Fruit fly (Drosophila melanogaster) whole organism, embryonic: ENCODE data around the gene CG6749.

ENCODE experiments used
- CG11247 ChIP-seq: fragments of 200-800 bp; sonication (Bioruptor generic); IDR thresholded peaks from 2 replicates; pipeline ENCODE4 v1.3.6; 2022; ENCODE audit warnings: missing biosample characterization, missing genetic modification characterization
- CG11398 ChIP-seq: fragments of 200-800 bp; sonication (Bioruptor generic); optimal IDR thresholded peaks from 2 replicates; lab custom pipeline; 2016; ENCODE audit warnings: missing biosample characterization, missing genetic modification characterization
- CG12391 ChIP-seq: fragments of 200-800 bp; sonication (Bioruptor generic); optimal IDR thresholded peaks from 3 replicates; lab custom pipeline; 2018; ENCODE audit warnings: missing biosample characterization, mild to moderate bottlenecking, missing genetic modification characterization, moderate library complexity
- CG12942 ChIP-seq: fragments of 200-800 bp; sonication (Bioruptor generic); optimal IDR thresholded peaks from 3 replicates; lab custom pipeline; 2016; ENCODE audit warnings: missing biosample characterization, missing genetic modification characterization
- CG14667 ChIP-seq: fragments of 200-800 bp; sonication (Bioruptor generic); IDR thresholded peaks from 2 replicates; pipeline ENCODE4 v1.3.6; 2022; ENCODE audit warnings: missing biosample characterization, missing genetic modification characterization
- CG1603 ChIP-seq: fragments of 200-800 bp; sonication (Bioruptor generic); optimal IDR thresholded peaks from 2 replicates; lab custom pipeline; 2019; ENCODE audit warnings: missing biosample characterization, mild to moderate bottlenecking, missing genetic modification characterization, moderate library complexity
- CG17612 ChIP-seq: fragments of 200-800 bp; sonication (Bioruptor generic); IDR thresholded peaks from 2 replicates; pipeline ENCODE4 v1.3.6; 2022; ENCODE audit warnings: missing biosample characterization, missing genetic modification characterization
- CG17829 ChIP-seq: fragments of 200-800 bp; optimal IDR thresholded peaks from 2 replicates; lab custom pipeline; 2019; ENCODE audit warnings: missing biosample characterization, mild to moderate bottlenecking, missing genetic modification characterization, moderate library complexity
- CG30403 ChIP-seq: fragments of 200-800 bp; sonication (Bioruptor generic); optimal IDR thresholded peaks from 3 replicates; lab custom pipeline; 2016; ENCODE audit warnings: missing biosample characterization, missing genetic modification characterization
- CG32767 ChIP-seq: fragments of 200-800 bp; sonication (Bioruptor generic); IDR thresholded peaks from 2 replicates; pipeline ENCODE4 v1.3.6; 2022; ENCODE audit warnings: missing biosample characterization, missing genetic modification characterization
- CG34376 ChIP-seq: fragments of 200-800 bp; sonication (Bioruptor generic); optimal IDR thresholded peaks from 2 replicates; lab custom pipeline; 2018; ENCODE audit warnings: missing biosample characterization, mild to moderate bottlenecking, missing genetic modification characterization
- CG3995 ChIP-seq: fragments of 200-800 bp; sonication (Bioruptor generic); optimal IDR thresholded peaks from 3 replicates; lab custom pipeline; 2016; ENCODE audit warnings: missing biosample characterization, missing genetic modification characterization
- CG42726 ChIP-seq: fragments of 200-800 bp; sonication (Bioruptor generic); IDR thresholded peaks from 2 replicates; pipeline ENCODE4 v1.3.6; 2022; ENCODE audit warnings: missing biosample characterization, missing genetic modification characterization; ENCODE audit not compliant: partially characterized antibody
- CG4820 ChIP-seq: fragments of 200-800 bp; sonication (Bioruptor generic); optimal IDR thresholded peaks from 3 replicates; lab custom pipeline; 2016; ENCODE audit warnings: missing biosample characterization, missing genetic modification characterization
- CG7745 ChIP-seq: fragments of 200-800 bp; sonication (Bioruptor generic); optimal IDR thresholded peaks from 2 replicates; lab custom pipeline; 2018; ENCODE audit warnings: missing biosample characterization, mild to moderate bottlenecking, missing genetic modification characterization, moderate library complexity
- CG7963 ChIP-seq: fragments of 200-800 bp; sonication (Bioruptor generic); IDR thresholded peaks from 3 replicates; pipeline ENCODE4 v1.3.6; 2022; ENCODE audit warnings: missing biosample characterization, missing genetic modification characterization; ENCODE audit not compliant: partially characterized antibody
- CG8765 ChIP-seq: fragments of 200-800 bp; sonication (Bioruptor generic); IDR thresholded peaks from 2 replicates; pipeline ENCODE4 v1.3.6; 2022; ENCODE audit warnings: missing biosample characterization, missing genetic modification characterization
- CG9437 ChIP-seq: fragments of 200-800 bp; sonication (Bioruptor generic); optimal IDR thresholded peaks from 2 replicates; lab custom pipeline; 2018; ENCODE audit warnings: missing biosample characterization, mild to moderate bottlenecking, missing genetic modification characterization
- CG9817 ChIP-seq: fragments of 200-800 bp; sonication (Bioruptor generic); optimal IDR thresholded peaks from 2 replicates; lab custom pipeline; 2018; ENCODE audit warnings: missing biosample characterization, mild to moderate bottlenecking, missing genetic modification characterization, moderate library complexity
- CG9932 ChIP-seq: fragments of 200-800 bp; sonication (Bioruptor generic); IDR thresholded peaks from 2 replicates; pipeline ENCODE4 v1.3.6; 2022; ENCODE audit warnings: missing biosample characterization, missing genetic modification characterization
- Chrac-16 ChIP-seq: fragments of 200-800 bp; sonication (Bioruptor generic); optimal IDR thresholded peaks from 3 replicates; lab custom pipeline; 2016; ENCODE audit warnings: missing biosample characterization, missing genetic modification characterization
- Doc3 ChIP-seq: fragments of 200-800 bp; sonication (Bioruptor generic); IDR thresholded peaks from 3 replicates; pipeline ENCODE4 v1.3.6; 2022; ENCODE audit warnings: missing biosample characterization, missing genetic modification characterization; ENCODE audit not compliant: partially characterized antibody
- Ets97D ChIP-seq: fragments of 200-800 bp; sonication (Bioruptor generic); optimal IDR thresholded peaks from 3 replicates; lab custom pipeline; 2016; ENCODE audit warnings: missing biosample characterization, missing genetic modification characterization
- Fer2 ChIP-seq: fragments of 200-800 bp; sonication (Bioruptor generic); optimal IDR thresholded peaks from 2 replicates; lab custom pipeline; 2018; ENCODE audit warnings: missing biosample characterization, mild to moderate bottlenecking, missing genetic modification characterization, moderate library complexity
- HLH3B ChIP-seq: fragments of 200-800 bp; sonication (Bioruptor generic); IDR thresholded peaks from 2 replicates; pipeline ENCODE4 v1.3.6; 2022; ENCODE audit warnings: missing biosample characterization, missing genetic modification characterization
- HLH4C ChIP-seq: fragments of 200-800 bp; sonication (Bioruptor generic); IDR thresholded peaks from 3 replicates; pipeline ENCODE4 v1.3.6; 2022; ENCODE audit warnings: missing biosample characterization, missing genetic modification characterization; ENCODE audit not compliant: partially characterized antibody
- HLH54F ChIP-seq: fragments of 200-800 bp; sonication (Bioruptor generic); optimal IDR thresholded peaks from 3 replicates; lab custom pipeline; 2016; ENCODE audit warnings: missing biosample characterization, missing genetic modification characterization
- HLHmδ ChIP-seq: fragments of 200-800 bp; sonication (Bioruptor generic); optimal IDR thresholded peaks from 2 replicates; lab custom pipeline; 2018; ENCODE audit warnings: missing biosample characterization, mild to moderate bottlenecking, missing genetic modification characterization, moderate library complexity
- HmgD ChIP-seq: fragments of 200-800 bp; sonication (Bioruptor generic); optimal IDR thresholded peaks from 3 replicates; lab custom pipeline; 2016; ENCODE audit warnings: missing biosample characterization, missing genetic modification characterization
- HmgZ ChIP-seq: fragments of 200-800 bp; sonication (Bioruptor generic); optimal IDR thresholded peaks from 2 replicates; lab custom pipeline; 2018; ENCODE audit warnings: missing biosample characterization, mild to moderate bottlenecking, missing genetic modification characterization
- Hr39 ChIP-seq: fragments of >200 bp; optimal IDR thresholded peaks from 2 replicates; lab custom pipeline; 2017
- MESR4 ChIP-seq: fragments of 200-800 bp; sonication (Bioruptor generic); optimal IDR thresholded peaks from 2 replicates; lab custom pipeline; 2018; ENCODE audit warnings: missing biosample characterization, mild to moderate bottlenecking, missing genetic modification characterization, moderate library complexity
- Pdp1 ChIP-seq, 2 experiments: fragments of 200-800 bp; sonication (Bioruptor generic); optimal IDR thresholded peaks; 3 replicates each; lab custom pipeline; 2016; ENCODE audit warnings: missing biosample characterization in 2 of 2, missing genetic modification characterization in 2 of 2, mild to moderate bottlenecking in 1 of 2, moderate library complexity in 1 of 2
- Six4 ChIP-seq: fragments of 200-800 bp; sonication (Bioruptor generic); optimal IDR thresholded peaks from 2 replicates; lab custom pipeline; 2016; ENCODE audit warnings: missing biosample characterization, missing genetic modification characterization
- Xbp1 ChIP-seq: fragments of 200-800 bp; sonication (Bioruptor generic); optimal IDR thresholded peaks from 3 replicates; lab custom pipeline; 2016; ENCODE audit warnings: missing biosample characterization, mild to moderate bottlenecking, missing genetic modification characterization
- ac ChIP-seq: fragments of 200-800 bp; sonication (Bioruptor generic); optimal IDR thresholded peaks from 3 replicates; lab custom pipeline; 2017; ENCODE audit warnings: missing biosample characterization, mild to moderate bottlenecking, missing genetic modification characterization
- dan ChIP-seq: fragments of 200-800 bp; sonication (Bioruptor generic); IDR thresholded peaks from 2 replicates; pipeline ENCODE4 v1.3.6; 2022; ENCODE audit warnings: missing biosample characterization, missing genetic modification characterization
- ftz-f1 ChIP-seq: fragments of 200-800 bp; sonication (Bioruptor generic); optimal IDR thresholded peaks from 2 replicates; lab custom pipeline; 2016; ENCODE audit warnings: missing biosample characterization, missing genetic modification characterization
- gem ChIP-seq: fragments of 200-800 bp; sonication (Bioruptor generic); optimal IDR thresholded peaks from 2 replicates; lab custom pipeline; 2019; ENCODE audit warnings: missing biosample characterization, mild to moderate bottlenecking, missing genetic modification characterization, moderate library complexity
- gfzf ChIP-seq: fragments of 200-800 bp; sonication (Bioruptor generic); optimal IDR thresholded peaks from 2 replicates; lab custom pipeline; 2016; ENCODE audit warnings: missing biosample characterization, mild to moderate bottlenecking, missing genetic modification characterization, moderate library complexity
- gsb-n ChIP-seq: fragments of 200-800 bp; sonication (Bioruptor generic); optimal IDR thresholded peaks from 3 replicates; lab custom pipeline; 2018; ENCODE audit warnings: missing biosample characterization, mild to moderate bottlenecking, missing genetic modification characterization
- kay ChIP-seq: fragments of 200-800 bp; sonication (Bioruptor generic); optimal IDR thresholded peaks from 2 replicates; lab custom pipeline; 2016; ENCODE audit warnings: missing biosample characterization, missing genetic modification characterization
- knrl ChIP-seq: fragments of 200-800 bp; sonication (Bioruptor generic); IDR thresholded peaks from 3 replicates; pipeline ENCODE4 v1.3.6; 2022; ENCODE audit warnings: missing biosample characterization, missing genetic modification characterization; ENCODE audit not compliant: partially characterized antibody
- lbe ChIP-seq: fragments of 200-800 bp; sonication (Bioruptor generic); optimal IDR thresholded peaks from 2 replicates; lab custom pipeline; 2016; ENCODE audit warnings: missing biosample characterization, mild to moderate bottlenecking, missing genetic modification characterization
- pum ChIP-seq: fragments of 200-800 bp; sonication (Bioruptor generic); optimal IDR thresholded peaks from 2 replicates; lab custom pipeline; 2016; ENCODE audit warnings: missing biosample characterization, missing genetic modification characterization
- shn ChIP-seq: fragments of 200-800 bp; sonication (Bioruptor generic); optimal IDR thresholded peaks from 3 replicates; lab custom pipeline; 2016; ENCODE audit warnings: missing biosample characterization, missing genetic modification characterization
- slbo ChIP-seq: fragments of 200-800 bp; sonication (Bioruptor generic); IDR thresholded peaks from 2 replicates; pipeline ENCODE4 v1.3.6; 2022; ENCODE audit warnings: missing biosample characterization, missing genetic modification characterization
- sob ChIP-seq: fragments of 200-800 bp; sonication (Bioruptor generic); IDR thresholded peaks from 2 replicates; pipeline ENCODE4 v1.3.6; 2022; ENCODE audit warnings: missing biosample characterization, missing genetic modification characterization
- trh ChIP-seq: fragments of 200-800 bp; sonication (Bioruptor generic); optimal IDR thresholded peaks from 2 replicates; lab custom pipeline; 2016; ENCODE audit warnings: missing biosample characterization, missing genetic modification characterization
- zen2 ChIP-seq: fragments of 200-800 bp; sonication (Bioruptor generic); IDR thresholded peaks from 3 replicates; pipeline ENCODE4 v1.3.6; 2022; ENCODE audit warnings: missing biosample characterization, missing genetic modification characterization; ENCODE audit not compliant: partially characterized antibody

The CG6749 gene

DNA sequence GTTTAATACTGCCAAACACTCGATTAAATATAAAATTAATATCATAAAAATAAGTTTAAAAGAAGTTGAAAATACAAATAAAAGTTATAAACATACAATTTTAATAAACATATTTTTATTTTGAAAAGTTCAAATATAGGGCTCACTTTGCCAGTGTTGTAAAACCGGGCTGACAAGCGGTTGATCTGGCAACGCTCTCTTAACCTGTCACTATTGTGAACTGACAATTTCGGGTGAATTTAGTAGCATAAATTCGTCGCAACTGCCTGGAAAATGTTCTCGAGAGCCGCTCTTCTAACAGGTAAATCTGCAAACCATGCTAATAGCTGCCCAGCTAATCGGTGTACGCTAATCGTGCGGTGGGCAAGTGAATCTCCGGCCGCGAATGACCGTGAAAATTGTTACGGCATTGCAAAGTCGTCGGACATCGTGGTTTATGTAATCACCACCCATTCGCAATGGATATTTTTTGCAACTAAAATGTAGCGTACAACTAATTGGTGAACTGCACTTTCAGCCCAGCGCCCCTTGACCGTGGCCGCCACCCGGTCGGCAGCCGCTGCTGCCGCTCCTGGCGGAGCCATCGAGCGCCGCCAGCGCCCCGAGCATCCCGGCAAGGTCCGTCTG, 3.7 kb downstream of the CG6749 start, which contains the start of gene ATPsynB (continued):
- TF ChIP-seq CG9437 (GFP tag; lab: Kevin White, UChicago) (no peak), CG42726 (GFP tag; lab: Robert Waterston, UW) (peak; percentile 58), kay (GFP tag; lab: Kevin White, UChicago) (no peak), sob (peak; percentile 59; the same call in 1 of the 2 replicates), gsb-n (tag; lab: Kevin White, UChicago) (no peak), Hr39 (lab: Kevin White, UChicago) (no peak), HLH4C (GFP tag; lab: Robert Waterston, UW) (no peak), CG3995 (GFP tag; lab: Kevin White, UChicago) (peak; percentile 38), pum (GFP tag; lab: Kevin White, UChicago) (no peak), Pdp1 (GFP tag; optimal IDR thresholded peaks at IDR 0.05; lab: Kevin White, UChicago) (peak; percentile 3 to 99), MESR4 (GFP tag; lab: Kevin White, UChicago) (peak; percentile 97), gfzf (GFP tag; lab: Kevin White, UChicago) (peak; percentile 18), Chrac-16 (GFP tag; lab: Kevin White, UChicago) (peak; percentile 9), slbo (peak; percentile 49; the same call in 1 of the 2 replicates), CG9932 (GFP tag; lab: Robert Waterston, UW) (peak; percentile 55), Six4 (GFP tag; lab: Kevin White, UChicago) (no peak), CG9817 (tag; lab: Kevin White, UChicago) (no peak), CG30403 (GFP tag; lab: Kevin White, UChicago) (peak; percentile 17), CG12391 (tag; lab: Kevin White, UChicago) (peak; percentile 35), CG7963 (no peak), Ets97D (peak; percentile 65), CG11247 (GFP tag; lab: Robert Waterston, UW) (no peak), HLHmδ (peak; percentile 27), CG11398 (GFP tag; lab: Kevin White, UChicago) (no peak), CG17612 (GFP tag; lab: Robert Waterston, UW) (no peak), HLH3B (GFP tag; lab: Robert Waterston, UW) (no peak), CG12942 (GFP tag; lab: Kevin White, UChicago) (peak; percentile 19), gem (tag; lab: Kevin White, UChicago) (no peak), CG32767 (GFP tag; lab: Robert Waterston, UW) (no peak), Xbp1 (GFP tag; lab: Kevin White, UChicago) (peak; percentile 37), CG1603 (tag; lab: Kevin White, UChicago) (no peak), HmgZ (tag; lab: Kevin White, UChicago) (peak; percentile 53), CG4820 (no peak), lbe (GFP tag; lab: Kevin White, UChicago) (no peak), HLH54F (GFP tag; lab: Kevin White, UChicago) (no peak), HmgD (GFP tag; lab: Kevin White, UChicago) (peak; percentile 36), dan (GFP tag; lab: Robert Waterston, UW) (no peak), Fer2 (tag; lab: Kevin White, UChicago) (peak; percentile 3), shn (GFP tag; lab: Kevin White, UChicago) (no peak), ftz-f1 (GFP tag; lab: Kevin White, UChicago) (peak; percentile 34), Doc3 (no peak), ac (GFP tag; lab: Kevin White, UChicago) (no peak), CG8765 (GFP tag; lab: Robert Waterston, UW) (no peak), CG7745 (no peak), trh (GFP tag; lab: Kevin White, UChicago) (no peak), CG34376 (peak; percentile 19), knrl (GFP tag; lab: Robert Waterston, UW) (peak; percentile 32; the same call in 1 of the 3 replicates), zen2 (GFP tag; lab: Robert Waterston, UW) (no peak), CG17829 (tag; lab: Kevin White, UChicago) (peak; percentile 39), CG14667 (no peak)
